Worm (Caenorhabditis elegans) whole organism, mixed stage, embryonic: ENCODE results near the gene madf-11.

Experiments used
- nhr-28 ChIP-seq: fragments of 150-350 bp; optimal IDR thresholded peaks from 2 replicates; lab custom pipeline; 2014; ENCODE audit warnings: missing biosample characterization, missing genetic modification characterization
- nhr-76 ChIP-seq: sonication (generic microtip); optimal IDR thresholded peaks from 2 replicates; lab custom pipeline; 2017; ENCODE audit warnings: missing biosample characterization, missing genetic modification characterization
- pha-4 ChIP-seq: fragments of 150-350 bp; optimal IDR thresholded peaks from 2 replicates; lab custom pipeline; 2018; ENCODE audit warnings: missing biosample characterization, missing genetic modification reagents, missing genetic modification characterization
- snpc-4 ChIP-seq: fragments of 150-350 bp; optimal IDR thresholded peaks from 2 replicates; lab custom pipeline; 2014; ENCODE audit warnings: missing biosample characterization, missing genetic modification characterization
- tbx-8 ChIP-seq: fragments of 200-800 bp; sonication (Bioruptor generic); optimal IDR thresholded peaks from 2 replicates; lab custom pipeline; 2018; ENCODE audit warnings: mild to moderate bottlenecking, missing genetic modification characterization, moderate library complexity, missing compliant biosample characterization
- unc-120 ChIP-seq: sonication (generic microtip); optimal IDR thresholded peaks from 2 replicates; lab custom pipeline; 2017; ENCODE audit warnings: missing genetic modification characterization, missing compliant biosample characterization; ENCODE audit not compliant: poor library complexity, severe bottlenecking

- no peak for TF ChIP-seq unc-120
- TF ChIP-seq nhr-28 (tag; lab: Kevin White, UChicago) = no peak
- TF ChIP-seq snpc-4 (tag; lab: Kevin White, UChicago) = no peak
- no peak for TF ChIP-seq tbx-8
- TF ChIP-seq pha-4 (tag; lab: Kevin White, UChicago) = no peak
- TF ChIP-seq nhr-76 = no peak
These were observed 12.4 kb upstream of the madf-11 start for ce11 chrIII:5615675-5616074.
